Worm (Caenorhabditis elegans) whole organism, L3 larva: ENCODE results near the gene F45G2.9.

ENCODE experiments used
- R02D3.7 ChIP-seq: fragments of 150-350 bp; optimal IDR thresholded peaks from 2 replicates; lab custom pipeline; 2014; ENCODE audit warnings: missing biosample characterization, missing genetic modification characterization
- ZK546.5 ChIP-seq: sonication (generic microtip); optimal IDR thresholded peaks from 2 replicates; lab custom pipeline; 2017; ENCODE audit warnings: missing biosample characterization, missing genetic modification characterization
- ama-1 ChIP-seq: fragments of 150-350 bp; optimal IDR thresholded peaks from 2 replicates; lab custom pipeline; 2018
- ceh-16 ChIP-seq: sonication (generic microtip); optimal IDR thresholded peaks from 2 replicates; lab custom pipeline; 2017; ENCODE audit warnings: missing biosample characterization, missing genetic modification characterization
- ceh-28 ChIP-seq: fragments of 150-350 bp; optimal IDR thresholded peaks from 2 replicates; lab custom pipeline; 2014; ENCODE audit warnings: missing biosample characterization, missing genetic modification reagents, missing genetic modification characterization
- ceh-82 ChIP-seq: fragments of 150-350 bp; optimal IDR thresholded peaks from 2 replicates; lab custom pipeline; 2014; ENCODE audit warnings: missing biosample characterization, missing genetic modification characterization
- ceh-9 ChIP-seq: sonication (generic microtip); optimal IDR thresholded peaks from 2 replicates; lab custom pipeline; 2018; ENCODE audit warnings: missing biosample characterization, missing genetic modification characterization
- daf-12 ChIP-seq: fragments of 150-350 bp; optimal IDR thresholded peaks from 2 replicates; lab custom pipeline; 2014; ENCODE audit warnings: missing biosample characterization, missing genetic modification reagents, missing genetic modification characterization
- egl-27 ChIP-seq: sonication (generic microtip); optimal IDR thresholded peaks from 4 replicates; lab custom pipeline; 2017; ENCODE audit warnings: missing biosample characterization, missing genetic modification reagents, missing genetic modification characterization
- elt-1 ChIP-seq: fragments of 150-350 bp; optimal IDR thresholded peaks from 2 replicates; lab custom pipeline; 2014; ENCODE audit warnings: missing biosample characterization, missing genetic modification characterization
- elt-3 ChIP-seq, 3 experiments: fragments of 150-350 bp in 1 of 3; sonication (generic microtip) in 2 of 3; optimal IDR thresholded peaks; 2 replicates in 2 of 3; 4 replicates in 1 of 3; lab custom pipeline; 2014 to 2017; ENCODE audit warnings: missing biosample characterization in 3 of 3, missing genetic modification characterization in 3 of 3
- eor-1 ChIP-seq, 2 experiments: fragments of 150-350 bp; optimal IDR thresholded peaks; 2 replicates each; lab custom pipeline; 2014 to 2018; ENCODE audit warnings: missing biosample characterization in 2 of 2, missing genetic modification characterization in 2 of 2
- fkh-10 ChIP-seq: sonication (generic microtip); optimal IDR thresholded peaks from 2 replicates; lab custom pipeline; 2017; ENCODE audit warnings: missing biosample characterization, missing genetic modification reagents, missing genetic modification characterization
- hmg-11 ChIP-seq: sonication (generic microtip); optimal IDR thresholded peaks from 2 replicates; lab custom pipeline; 2016; ENCODE audit warnings: missing genetic modification characterization, missing compliant biosample characterization
- jun-1 ChIP-seq: fragments of 150-350 bp; optimal IDR thresholded peaks from 2 replicates; lab custom pipeline; 2014; ENCODE audit warnings: missing biosample characterization, missing genetic modification reagents, missing genetic modification characterization
- lin-15B ChIP-seq: fragments of 150-350 bp; optimal IDR thresholded peaks from 2 replicates; lab custom pipeline; 2014; ENCODE audit warnings: missing biosample characterization, missing genetic modification characterization
- lin-39 ChIP-seq: fragments of 150-350 bp; optimal IDR thresholded peaks from 2 replicates; lab custom pipeline; 2018; ENCODE audit warnings: missing biosample characterization, missing genetic modification reagents, missing genetic modification characterization
- lsy-12 ChIP-seq: sonication (generic microtip); optimal IDR thresholded peaks from 2 replicates; lab custom pipeline; 2016; ENCODE audit warnings: mild to moderate bottlenecking, missing genetic modification characterization, missing compliant biosample characterization
- mdl-1 ChIP-seq: fragments of 150-350 bp; optimal IDR thresholded peaks from 2 replicates; lab custom pipeline; 2014; ENCODE audit warnings: missing biosample characterization, missing genetic modification characterization
- nfya-1 ChIP-seq: sonication (generic microtip); optimal IDR thresholded peaks from 2 replicates; lab custom pipeline; 2017; ENCODE audit warnings: missing genetic modification characterization, mild to moderate bottlenecking, missing compliant biosample characterization, antibody characterized with exemption, moderate library complexity; ENCODE audit not compliant: insufficient read depth
- nhr-23 ChIP-seq: fragments of 150-350 bp; optimal IDR thresholded peaks from 2 replicates; lab custom pipeline; 2014; ENCODE audit warnings: missing biosample characterization, missing genetic modification reagents, missing genetic modification characterization
- nhr-43 ChIP-seq: sonication (generic microtip); optimal IDR thresholded peaks from 2 replicates; lab custom pipeline; 2016; ENCODE audit warnings: mild to moderate bottlenecking, missing genetic modification characterization, missing compliant biosample characterization; ENCODE audit not compliant: poor library complexity, severe bottlenecking
- nhr-67 ChIP-seq: fragments of 150-350 bp; optimal IDR thresholded peaks from 2 replicates; lab custom pipeline; 2014; ENCODE audit warnings: missing biosample characterization, missing genetic modification characterization
- nhr-76 ChIP-seq: fragments of 150-350 bp; sonication (generic microtip); optimal IDR thresholded peaks from 5 replicates; lab custom pipeline; 2014; ENCODE audit warnings: missing biosample characterization, missing genetic modification characterization
- nhr-77 ChIP-seq: fragments of 150-350 bp; optimal IDR thresholded peaks from 2 replicates; lab custom pipeline; 2014; ENCODE audit warnings: missing biosample characterization, missing genetic modification characterization
- pha-4 ChIP-seq: fragments of 150-350 bp; optimal IDR thresholded peaks from 2 replicates; lab custom pipeline; 2014; ENCODE audit warnings: missing biosample characterization, missing genetic modification reagents, missing genetic modification characterization
- pqm-1 ChIP-seq: fragments of 150-350 bp; optimal IDR thresholded peaks from 2 replicates; lab custom pipeline; 2017; ENCODE audit warnings: missing biosample characterization, missing genetic modification characterization, inconsistent platforms
- sea-2 ChIP-seq: fragments of 150-350 bp; sonication (generic microtip); optimal IDR thresholded peaks from 4 replicates; lab custom pipeline; 2014; ENCODE audit warnings: missing biosample characterization, missing genetic modification reagents, missing genetic modification characterization
- skn-1 ChIP-seq: fragments of 150-350 bp; optimal IDR thresholded peaks from 2 replicates; lab custom pipeline; 2014; ENCODE audit warnings: missing biosample characterization, missing genetic modification characterization
- tbx-2 ChIP-seq: sonication (generic microtip); optimal IDR thresholded peaks from 2 replicates; lab custom pipeline; 2016; ENCODE audit warnings: mild to moderate bottlenecking, missing genetic modification characterization, missing compliant biosample characterization
- unc-62 ChIP-seq: fragments of 150-350 bp; sonication (generic microtip); optimal IDR thresholded peaks from 4 replicates; lab custom pipeline; 2014; ENCODE audit warnings: missing biosample characterization, missing genetic modification reagents, missing genetic modification characterization
- zag-1 ChIP-seq: fragments of 150-350 bp; optimal IDR thresholded peaks from 2 replicates; lab custom pipeline; 2014; ENCODE audit warnings: missing biosample characterization, missing genetic modification characterization
- ztf-11 ChIP-seq: fragments of 150-350 bp; optimal IDR thresholded peaks from 2 replicates; lab custom pipeline; 2014; ENCODE audit warnings: missing biosample characterization, missing genetic modification characterization
- ztf-4 ChIP-seq: fragments of 150-350 bp; optimal IDR thresholded peaks from 2 replicates; lab custom pipeline; 2014; ENCODE audit warnings: missing biosample characterization, missing genetic modification characterization

The F45G2.9 gene

DNA sequence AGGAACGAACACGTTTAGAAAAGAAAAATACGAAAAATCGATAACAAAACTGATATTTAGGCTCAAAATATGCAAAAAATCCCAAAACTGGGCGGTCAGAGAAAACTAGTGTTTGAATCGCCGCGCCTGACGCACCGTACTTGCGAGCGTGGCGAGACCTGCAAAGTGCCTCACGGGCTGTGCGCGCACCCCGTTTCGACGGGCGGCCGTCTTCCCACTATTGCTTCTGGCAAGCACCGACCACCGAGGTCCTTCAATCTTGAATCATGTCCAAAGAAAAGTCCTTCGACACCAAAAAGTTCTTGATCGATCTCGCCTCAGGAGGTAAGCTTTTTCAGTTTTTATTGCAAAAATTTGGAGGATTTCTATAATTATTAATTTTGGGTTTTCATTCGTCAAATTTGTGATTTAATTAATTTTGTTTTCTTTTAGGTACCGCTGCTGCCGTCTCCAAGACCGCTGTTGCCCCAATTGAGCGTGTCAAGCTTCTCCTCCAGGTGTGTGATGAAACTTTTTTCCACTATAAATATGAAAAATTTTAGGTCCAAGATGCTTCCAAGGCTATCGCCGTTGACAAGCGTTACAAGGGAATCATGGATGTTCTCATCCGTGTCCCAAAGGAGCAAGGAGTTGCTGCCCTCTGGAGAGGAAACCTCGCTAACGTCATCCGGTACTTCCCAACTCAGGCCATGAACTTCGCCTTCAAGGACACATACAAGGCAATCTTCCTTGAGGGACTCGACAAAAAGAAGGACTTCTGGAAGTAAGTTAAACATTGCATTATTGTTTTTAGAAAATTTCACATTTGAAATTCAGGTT is 26.4 kb upstream of the F45G2.9 start, which contains the start of gene ant-1.1 (continued):
- TF ChIP-seq nhr-23 (tag; lab: Kevin White, UChicago) = peak; percentile 92

DNA sequence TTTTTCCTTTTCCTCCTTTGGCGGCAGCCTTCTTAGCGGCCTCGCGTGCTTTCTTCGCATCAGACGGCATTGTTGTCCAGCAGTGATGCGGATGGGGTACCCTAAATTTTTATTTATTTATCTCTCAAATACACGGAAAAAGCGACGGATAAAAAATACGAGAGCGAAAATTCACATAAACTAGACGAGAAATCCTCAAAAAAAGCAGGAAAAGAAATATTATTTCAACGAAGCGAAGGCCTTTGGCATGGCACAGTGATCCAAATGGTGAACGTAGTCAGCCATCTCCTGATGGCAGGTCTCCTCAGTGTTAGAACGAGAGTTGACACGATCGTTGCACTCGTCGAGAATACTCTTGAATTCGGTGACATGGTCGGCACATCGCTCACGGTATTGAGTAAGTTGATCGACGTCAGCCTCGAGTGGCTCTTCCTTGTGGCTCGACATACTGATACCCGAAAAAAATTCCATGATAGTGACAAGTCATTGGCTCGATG is 25.4 kb upstream of the F45G2.9 start, which contains the start of the genes abcf-2 and T27E9.2:
TSS of gene abcf-2 (minus strand) at position 101 of the 497 bp plus-strand sequence.
TSS of gene T27E9.2 (minus strand) at position 447 of the 497 bp plus-strand sequence.
- TF ChIP-seq nfya-1 (tag; lab: Kevin White, UChicago) (no peak), sea-2 (GFP tag; lab: Kevin White, UChicago) (no peak), zag-1 (no peak), eor-1 (tag; optimal IDR thresholded peaks at IDR 0.05; lab: Kevin White, UChicago) (no peak)

DNA sequence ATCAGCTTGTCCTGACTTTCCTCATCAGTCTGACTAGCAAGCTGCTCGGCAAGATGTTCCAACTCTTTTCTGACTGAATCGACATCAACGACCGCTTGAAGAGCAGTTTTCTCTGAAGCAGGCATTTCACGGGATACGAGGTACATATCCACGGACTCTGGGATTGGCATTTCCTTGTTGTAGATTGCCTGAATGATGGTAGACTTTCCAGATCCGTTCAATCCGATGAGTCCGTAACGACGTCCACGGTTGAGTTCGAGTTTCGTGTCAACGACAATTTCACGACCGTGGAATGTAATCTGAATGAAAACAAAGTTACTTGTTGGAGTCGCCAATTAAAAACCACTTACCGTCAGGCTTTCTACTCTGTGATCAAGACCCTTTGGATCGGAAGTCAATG is 24.8 kb upstream of the F45G2.9 start:
- TF ChIP-seq nhr-77 (tag; lab: Kevin White, UChicago) (no peak), ceh-16 (tag; lab: Kevin White, UChicago) (no peak), lsy-12 (tag; lab: Kevin White, UChicago) (no peak), eor-1 (tag; optimal IDR thresholded peaks at IDR 0.05; lab: Kevin White, UChicago) (no peak), ztf-4 (tag; lab: Kevin White, UChicago) (no peak), ceh-28 (tag; lab: Kevin White, UChicago) (no peak)
- TF ChIP-seq, all 47 proteins: peak for 0

ce11 chrIII:13458978-13459596 is 22.3 kb upstream of the F45G2.9 start, which contains the start of gene tag-164:
tag-164 (plus strand) TSS chrIII:13459546.
- TF ChIP-seq sea-2 (GFP tag; lab: Kevin White, UChicago) (no peak), jun-1 (no peak), ZK546.5 (no peak), ceh-9 (tag; lab: Kevin White, UChicago) (no peak), pqm-1 (tag; lab: Kevin White, UChicago) (no peak), pha-4 (tag; lab: Kevin White, UChicago) (no peak), nhr-77 (tag; lab: Kevin White, UChicago) (no peak), lsy-12 (tag; lab: Kevin White, UChicago) (no peak)

ce11 chrIII:13457305-13457704 is 20.6 kb upstream of the F45G2.9 start:
- peak; percentile 58 for TF ChIP-seq ceh-28 (tag; lab: Kevin White, UChicago)
- TF ChIP-seq egl-27 (tag; lab: Kevin White, UChicago) = no peak
- peak; percentile 5 for TF ChIP-seq nhr-23 (tag; lab: Kevin White, UChicago)
- TF ChIP-seq elt-1 = no peak
- TF ChIP-seq ama-1 (lab: Kevin White, UChicago) = peak; percentile 7
- TF ChIP-seq tbx-2 (tag; lab: Kevin White, UChicago) = no peak

- peak; percentile 47 for TF ChIP-seq lin-15B
- TF ChIP-seq lin-39 (tag; lab: Kevin White, UChicago) = peak; percentile 0
- peak; percentile 47 for TF ChIP-seq pha-4 (tag; lab: Kevin White, UChicago)
- no peak for TF ChIP-seq ztf-4 (tag; lab: Kevin White, UChicago)
- peak; percentile 3 for TF ChIP-seq hmg-11 (tag; lab: Kevin White, UChicago)
- TF ChIP-seq elt-1 = no peak
- peak; percentile 34 for TF ChIP-seq fkh-10 (GFP tag; lab: Kevin White, UChicago)
- peak; percentile 51 for TF ChIP-seq nfya-1 (tag; lab: Kevin White, UChicago)
Observed at ce11 chrIII:13455816-13456215, 19.1 kb upstream of the F45G2.9 start.

- no peak for TF ChIP-seq ceh-9 (tag; lab: Kevin White, UChicago)
- TF ChIP-seq lin-15B = no peak
- TF ChIP-seq nhr-77 (tag; lab: Kevin White, UChicago) = no peak
- no peak for TF ChIP-seq nhr-76
- no peak for TF ChIP-seq ztf-11
- no peak for TF ChIP-seq tbx-2 (tag; lab: Kevin White, UChicago)
- TF ChIP-seq jun-1 = no peak
- TF ChIP-seq ZK546.5 = no peak
- TF ChIP-seq nhr-43 (tag; lab: Kevin White, UChicago) = no peak
- TF ChIP-seq ama-1 (lab: Kevin White, UChicago) = no peak
- TF ChIP-seq ceh-82 = no peak
- no peak for TF ChIP-seq eor-1 (tag; optimal IDR thresholded peaks at IDR 0.05; lab: Kevin White, UChicago)
- no peak for TF ChIP-seq lin-39 (tag; lab: Kevin White, UChicago)
- no peak for TF ChIP-seq R02D3.7 (tag; lab: Kevin White, UChicago)
- no peak for TF ChIP-seq skn-1
- TF ChIP-seq nhr-67 = no peak
- TF ChIP-seq unc-62 (GFP tag; lab: Kevin White, UChicago) = no peak
- TF ChIP-seq elt-3 (tag; optimal IDR thresholded peaks at IDR 0.05; lab: Kevin White, UChicago) = no peak
- TF ChIP-seq mdl-1 (tag; lab: Kevin White, UChicago) = no peak
- TF ChIP-seq daf-12 (tag; lab: Kevin White, UChicago) = no peak
Observed at ce11 chrIII:13455207-13455606, 18.5 kb upstream of the F45G2.9 start, which contains the start of gene cua-1. cua-1 (minus strand) TSS chrIII:13455307.
